Worm (Caenorhabditis elegans) whole organism, L4 larva: ENCODE data around the gene ZK673.6.

Experiments used
- R02D3.7 ChIP-seq: fragments of 150-350 bp; sonication (generic microtip); optimal IDR thresholded peaks from 3 replicates; lab custom pipeline; 2014; ENCODE audit warnings: missing biosample characterization, missing genetic modification characterization
- mep-1 ChIP-seq: fragments of 150-350 bp; sonication (generic microtip); optimal IDR thresholded peaks from 3 replicates; lab custom pipeline; 2014; ENCODE audit warnings: missing biosample characterization, missing genetic modification characterization
- nhr-77 ChIP-seq: fragments of 150-350 bp; optimal IDR thresholded peaks from 2 replicates; lab custom pipeline; 2014; ENCODE audit warnings: missing biosample characterization, missing genetic modification characterization
- unc-62 ChIP-seq, 3 experiments: fragments of 150-350 bp in 1 of 3; sonication (generic microtip); optimal IDR thresholded peaks in 2 of 3; peaks in 1 of 3; 1 replicate in 1 of 3; 2 replicates in 2 of 3; lab custom pipeline; 2014 to 2017; ENCODE audit warnings: missing biosample characterization in 3 of 3, missing genetic modification characterization in 3 of 3, missing genetic modification reagents in 3 of 3, missing genotype in 1 of 3
- ztf-11 ChIP-seq: fragments of 150-350 bp; optimal IDR thresholded peaks from 2 replicates; lab custom pipeline; 2014; ENCODE audit warnings: missing biosample characterization, missing genetic modification characterization

DNA sequence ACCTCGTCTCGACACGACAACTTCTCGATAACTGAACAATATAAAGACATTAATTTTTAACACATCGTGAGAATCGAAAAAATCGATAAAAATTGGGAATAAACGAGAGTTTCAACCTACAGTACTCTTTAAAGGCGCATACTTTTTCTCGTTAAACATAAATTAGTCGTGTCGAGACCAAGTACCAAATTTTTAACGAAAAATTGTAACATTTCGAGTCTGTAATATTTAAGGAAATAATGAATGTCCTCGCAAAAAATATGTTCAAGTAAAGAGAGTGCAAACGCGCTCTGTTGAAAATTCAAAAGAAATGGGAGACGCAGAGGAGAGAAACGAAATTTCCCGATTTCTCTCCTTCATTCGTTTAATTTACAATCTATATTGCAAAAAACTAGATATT, 13.8 kb downstream of the ZK673.6 start:
- TF ChIP-seq nhr-77 (no peak), mep-1 (peak; percentile 68), R02D3.7 (no peak), ztf-11 (tag; lab: Kevin White, UChicago) (no peak), unc-62 (GFP tag; optimal IDR thresholded peaks at IDR 0.05 in 1 of 2; lab: Kevin White, UChicago) (no peak), unc-62 (tag; optimal IDR thresholded peaks at IDR 0.05; lab: Kevin White, UChicago) (no peak)
